Worm (Caenorhabditis elegans) whole organism, L4/young adult: ENCODE measurements around the gene rpb-4.

Experiments used
- W03F9.2 ChIP-seq: fragments of 150-350 bp; optimal IDR thresholded peaks from 2 replicates; lab custom pipeline; 2014; ENCODE audit warnings: missing biosample characterization, missing genetic modification characterization
- dao-5 ChIP-seq: sonication (generic microtip); optimal IDR thresholded peaks from 2 replicates; lab custom pipeline; 2016; ENCODE audit warnings: missing genotype, missing genetic modification characterization, moderate library complexity, missing compliant biosample characterization

DNA sequence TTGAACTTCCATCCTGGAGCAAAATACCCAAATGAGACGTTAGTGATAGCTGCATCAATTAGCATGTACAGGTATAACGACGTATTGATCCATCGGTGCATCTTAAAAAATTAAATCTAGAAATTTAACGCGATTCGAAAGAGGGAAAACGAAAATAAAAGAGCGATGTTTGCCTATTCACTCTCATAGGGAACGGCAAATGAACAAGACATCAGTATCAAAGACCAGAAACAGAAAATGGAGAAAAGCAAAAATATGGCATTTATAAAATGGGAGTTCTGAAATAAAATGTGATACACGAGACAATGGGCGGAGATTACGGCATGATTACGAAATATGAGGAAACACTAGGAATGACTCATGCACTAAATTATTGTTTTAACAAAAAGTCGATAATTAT is 18.0 kb upstream of the rpb-4 start, which contains the start of gene haf-2:
- TF ChIP-seq dao-5 (no peak), W03F9.2 (no peak)
